Fruit fly (Drosophila melanogaster) whole organism, wandering third instar larva: ENCODE measurements around the gene Gba1a.

Source experiments
- Abd-B ChIP-seq: fragments of >200 bp; optimal IDR thresholded peaks from 2 replicates; lab custom pipeline; 2017; ENCODE audit warnings: missing biosample characterization, missing genetic modification characterization
- CG32264 ChIP-seq: fragments of 200-800 bp; sonication (Bioruptor generic); optimal IDR thresholded peaks from 2 replicates; lab custom pipeline; 2016; ENCODE audit warnings: missing biosample characterization, missing genetic modification characterization
- CG9705 ChIP-seq: fragments of 200-800 bp; sonication (Bioruptor generic); optimal IDR thresholded peaks from 2 replicates; lab custom pipeline; 2018; ENCODE audit warnings: missing biosample characterization, mild to moderate bottlenecking, missing genetic modification characterization
- CrebA ChIP-seq: fragments of 200-800 bp; sonication (Bioruptor generic); optimal IDR thresholded peaks from 2 replicates; lab custom pipeline; 2016; ENCODE audit warnings: missing biosample characterization, mild to moderate bottlenecking, missing genetic modification characterization, borderline replicate concordance
- Dfd ChIP-seq: fragments of >200 bp; optimal IDR thresholded peaks from 2 replicates; lab custom pipeline; 2017; ENCODE audit warnings: missing biosample characterization, missing genetic modification characterization
- Dif ChIP-seq: fragments of 200-275, 200-300 bp; sonication (Bioruptor generic); optimal IDR thresholded peaks from 2 replicates; lab custom pipeline; 2018; ENCODE audit warnings: missing biosample characterization, missing genetic modification characterization; ENCODE audit not compliant: partially characterized antibody
- HLH106 ChIP-seq: fragments of 200-800 bp; optimal IDR thresholded peaks from 3 replicates; lab custom pipeline; 2019; ENCODE audit warnings: missing biosample characterization, mild to moderate bottlenecking, missing genetic modification characterization, moderate library complexity
- Hnf4 ChIP-seq: fragments of 200-800 bp; sonication (Bioruptor generic); optimal IDR thresholded peaks from 2 replicates; lab custom pipeline; 2016; ENCODE audit warnings: missing biosample characterization, mild to moderate bottlenecking, missing genetic modification characterization
- Hr78 ChIP-seq: fragments of >200 bp; optimal IDR thresholded peaks from 2 replicates; lab custom pipeline; 2017; ENCODE audit warnings: missing biosample characterization, missing genetic modification characterization
- Hr83 ChIP-seq: fragments of 200-300 bp; sonication (Bioruptor generic); optimal IDR thresholded peaks from 2 replicates; lab custom pipeline; 2016; ENCODE audit warnings: missing biosample characterization, mild to moderate bottlenecking, missing genetic modification characterization, moderate library complexity; ENCODE audit not compliant: poor library complexity, severe bottlenecking
- Jra ChIP-seq: sonication (Bioruptor generic); optimal IDR thresholded peaks from 2 replicates; lab custom pipeline; 2016; ENCODE audit warnings: missing biosample characterization, missing genetic modification characterization
- Mio ChIP-seq: sonication (Bioruptor generic); optimal IDR thresholded peaks from 2 replicates; lab custom pipeline; 2016; ENCODE audit warnings: missing biosample characterization, missing genetic modification characterization
- Myc ChIP-seq: fragments of >200 bp; optimal IDR thresholded peaks from 2 replicates; lab custom pipeline; 2017
- N ChIP-seq: fragments of >200 bp; optimal IDR thresholded peaks from 2 replicates; lab custom pipeline; 2018; ENCODE audit warnings: missing biosample characterization, missing external identifiers, missing genetic modification characterization
- Rel ChIP-seq, 2 experiments: fragments of 200-800 bp; sonication (Bioruptor generic) in 1 of 2; optimal IDR thresholded peaks; 2 replicates in 1 of 2; 3 replicates in 1 of 2; lab custom pipeline; 2016 to 2019; ENCODE audit warnings: mild to moderate bottlenecking in 2 of 2, missing biosample characterization in 2 of 2, missing genetic modification characterization in 2 of 2, moderate library complexity in 1 of 2
- Sp1 ChIP-seq: fragments of 200-800 bp; sonication (Bioruptor generic); optimal IDR thresholded peaks from 3 replicates; lab custom pipeline; 2019; ENCODE audit warnings: missing biosample characterization, mild to moderate bottlenecking, missing genetic modification characterization, moderate library complexity
- Vsx2 ChIP-seq: fragments of 200-300, 225-300 bp; sonication (Bioruptor generic); optimal IDR thresholded peaks from 2 replicates; lab custom pipeline; 2018; ENCODE audit warnings: missing biosample characterization, missing genetic modification characterization; ENCODE audit not compliant: partially characterized antibody
- brk ChIP-seq: fragments of 200-800 bp; sonication (Bioruptor generic); optimal IDR thresholded peaks from 2 replicates; lab custom pipeline; 2016; ENCODE audit warnings: missing biosample characterization, mild to moderate bottlenecking, missing genetic modification characterization
- dl ChIP-seq, 2 experiments: fragments of 175-275, 200-275 bp in 1 of 2; fragments of 200-275 bp in 1 of 2; sonication (Bioruptor generic); optimal IDR thresholded peaks; lab custom pipeline; 2018; ENCODE audit warnings: mild to moderate bottlenecking in 2 of 2, missing biosample characterization in 2 of 2, missing genetic modification characterization in 2 of 2, moderate library complexity in 2 of 2; ENCODE audit not compliant: partially characterized antibody in 2 of 2, insufficient read depth in 1 of 2
- dmrt93B ChIP-seq: fragments of 200-800 bp; sonication (Bioruptor generic); optimal IDR thresholded peaks from 2 replicates; lab custom pipeline; 2018; ENCODE audit warnings: missing biosample characterization, mild to moderate bottlenecking, missing genetic modification characterization
- dsf ChIP-seq: sonication (Bioruptor generic); optimal IDR thresholded peaks from 2 replicates; lab custom pipeline; 2016; ENCODE audit warnings: missing biosample characterization, missing genetic modification characterization, borderline replicate concordance
- foxo ChIP-seq, 2 experiments: fragments of 200-800 bp; sonication (Bioruptor generic); optimal IDR thresholded peaks; 2 replicates in 1 of 2; 3 replicates in 1 of 2; lab custom pipeline; 2016 to 2017; ENCODE audit warnings: missing biosample characterization in 2 of 2, missing genetic modification characterization in 2 of 2
- fru ChIP-seq: fragments of 200-800 bp; sonication (Bioruptor generic); optimal IDR thresholded peaks from 3 replicates; lab custom pipeline; 2016; ENCODE audit warnings: missing biosample characterization, mild to moderate bottlenecking, missing genetic modification characterization
- h ChIP-seq: fragments of 200-800 bp; sonication (Bioruptor generic); optimal IDR thresholded peaks from 3 replicates; lab custom pipeline; 2016; ENCODE audit warnings: missing biosample characterization, mild to moderate bottlenecking, missing genetic modification characterization
- jim ChIP-seq: fragments of 175-275, 200-325 bp; sonication (Bioruptor generic); optimal IDR thresholded peaks from 2 replicates; lab custom pipeline; 2016; ENCODE audit warnings: missing biosample characterization, mild to moderate bottlenecking, missing genetic modification characterization
- lola ChIP-seq: fragments of >200 bp; optimal IDR thresholded peaks from 2 replicates; lab custom pipeline; 2017; ENCODE audit warnings: missing biosample characterization, missing genetic modification characterization
- pan ChIP-seq: fragments of >200 bp; optimal IDR thresholded peaks from 2 replicates; lab custom pipeline; 2017
- psq ChIP-seq: fragments of 200-800 bp; sonication (Bioruptor generic); optimal IDR thresholded peaks from 3 replicates; lab custom pipeline; 2017; ENCODE audit warnings: missing biosample characterization, mild to moderate bottlenecking, missing genetic modification characterization, moderate library complexity
- sage ChIP-seq: fragments of 200-800 bp; sonication (Bioruptor generic); optimal IDR thresholded peaks from 2 replicates; lab custom pipeline; 2016; ENCODE audit warnings: missing biosample characterization, mild to moderate bottlenecking, missing genetic modification characterization
- sv ChIP-seq: fragments of 200-800 bp; sonication (Bioruptor generic); optimal IDR thresholded peaks from 3 replicates; lab custom pipeline; 2016; ENCODE audit warnings: missing biosample characterization, missing genetic modification characterization
- tai ChIP-seq: sonication (Bioruptor generic); optimal IDR thresholded peaks from 2 replicates; lab custom pipeline; 2016; ENCODE audit warnings: missing biosample characterization, missing genetic modification characterization
- woc ChIP-seq: sonication (Bioruptor generic); optimal IDR thresholded peaks from 2 replicates; lab custom pipeline; 2016; ENCODE audit warnings: missing biosample characterization, mild to moderate bottlenecking, missing genetic modification characterization

Gba1a gene

DNA sequence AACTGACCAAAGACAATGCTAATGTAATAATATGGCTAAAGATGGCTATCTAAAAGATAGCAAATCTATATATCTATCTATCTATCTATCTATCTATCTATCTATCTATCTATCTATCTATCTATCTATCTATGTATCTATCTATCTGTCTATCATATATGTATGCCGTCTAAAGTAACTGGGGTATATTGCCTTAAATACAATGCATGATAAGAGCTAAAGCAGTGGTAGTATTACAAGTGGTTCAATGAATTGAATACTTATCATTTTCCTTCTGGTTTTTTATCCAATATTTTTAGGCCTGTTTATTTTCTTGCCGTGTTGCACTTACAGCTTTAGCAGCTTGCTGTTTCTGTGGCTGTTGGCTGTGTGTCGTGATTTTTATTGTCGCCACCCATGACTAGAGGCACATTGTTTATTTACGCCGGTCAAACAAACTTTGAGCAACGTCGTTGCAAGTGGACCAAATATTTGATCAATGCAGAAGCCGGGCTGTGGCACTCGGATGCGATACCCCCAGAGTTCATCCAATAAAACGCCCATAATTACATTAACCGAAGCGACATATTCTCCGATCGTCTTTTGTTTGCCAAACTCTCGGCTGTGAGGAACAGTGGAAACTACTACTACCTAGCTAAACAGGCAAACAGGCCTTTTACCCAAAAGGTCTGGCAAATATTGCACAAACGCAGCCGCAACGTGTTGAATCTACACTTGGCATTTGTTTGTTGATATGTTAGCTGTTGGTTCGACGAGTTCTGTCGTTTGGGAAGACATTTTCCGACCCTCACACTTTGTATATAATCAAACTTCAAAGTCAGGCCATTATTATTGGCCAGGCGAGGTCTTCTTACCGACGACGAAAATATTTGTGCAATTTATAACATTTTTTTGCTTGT is 37.5 kb downstream of the Gba1a start:
- no peak for TF ChIP-seq sv (GFP tag; lab: Kevin White, UChicago)
- TF ChIP-seq jim, result no peak
- TF ChIP-seq HLH106 (tag; lab: Kevin White, UChicago), result no peak
- TF ChIP-seq h (GFP tag; lab: Kevin White, UChicago), result no peak
- no peak for TF ChIP-seq CG32264 (GFP tag; lab: Kevin White, UChicago)
- no peak for TF ChIP-seq Dif
- TF ChIP-seq Hr78 (GFP tag; lab: Kevin White, UChicago), result no peak
- TF ChIP-seq Hnf4 (GFP tag; lab: Kevin White, UChicago), result no peak
- TF ChIP-seq dmrt93B (GFP tag; lab: Kevin White, UChicago), result no peak
- no peak for TF ChIP-seq lola
- TF ChIP-seq pan (lab: Kevin White, UChicago), result no peak
- no peak for TF ChIP-seq woc (GFP tag; lab: Kevin White, UChicago)
- TF ChIP-seq Hr83 (GFP tag; lab: Kevin White, UChicago), result no peak
- no peak for TF ChIP-seq Dfd
- TF ChIP-seq Myc (lab: Kevin White, UChicago), result no peak
- no peak for TF ChIP-seq Vsx2 (GFP tag; lab: Kevin White, UChicago)
- TF ChIP-seq N (GFP tag; lab: Kevin White, UChicago), result no peak
- TF ChIP-seq psq (GFP tag; lab: Kevin White, UChicago), result no peak

DNA sequence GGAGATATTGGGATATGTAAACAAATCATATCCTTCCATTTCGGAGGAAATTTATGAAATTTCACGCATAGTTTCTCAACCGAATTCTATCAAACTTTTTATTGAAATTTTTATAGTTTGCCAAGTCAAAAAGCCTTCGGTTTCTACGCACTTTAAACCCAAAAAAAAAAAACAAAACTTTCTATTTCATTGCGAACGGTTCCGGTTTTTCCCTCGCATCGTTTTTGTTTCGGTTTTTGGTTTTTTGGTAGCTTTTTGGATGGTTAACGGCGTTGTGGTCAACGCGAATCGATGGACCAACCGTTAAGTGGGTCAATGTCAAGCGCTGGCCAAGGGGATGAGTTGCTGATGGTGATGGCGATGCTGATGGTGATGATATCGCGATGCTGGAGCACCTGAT is 40.5 kb downstream of the Gba1a start:
- TF ChIP-seq Mio, result no peak
- TF ChIP-seq dmrt93B (GFP tag; lab: Kevin White, UChicago), result no peak
- TF ChIP-seq sage (GFP tag; lab: Kevin White, UChicago), result no peak
- no peak for TF ChIP-seq fru
- TF ChIP-seq foxo (GFP tag; optimal IDR thresholded peaks at IDR 0.05; lab: Kevin White, UChicago), result no peak
- no peak for TF ChIP-seq Vsx2 (GFP tag; lab: Kevin White, UChicago)
- no peak for TF ChIP-seq psq (GFP tag; lab: Kevin White, UChicago)
- no peak for TF ChIP-seq Hr83 (GFP tag; lab: Kevin White, UChicago)
- TF ChIP-seq dl (GFP tag; optimal IDR thresholded peaks at IDR 0.05; lab: Kevin White, UChicago; ENCODE audit: insufficient read depth in 1 of 2, partially characterized antibody in 2 of 2), result no peak
- no peak for TF ChIP-seq brk (GFP tag; lab: Kevin White, UChicago)
- no peak for TF ChIP-seq Abd-B (GFP tag; lab: Kevin White, UChicago)
- no peak for TF ChIP-seq CG9705 (GFP tag; lab: Kevin White, UChicago)
- TF ChIP-seq dsf (GFP tag; lab: Kevin White, UChicago), result no peak
- no peak for TF ChIP-seq CG32264 (GFP tag; lab: Kevin White, UChicago)
- TF ChIP-seq pan (lab: Kevin White, UChicago), result no peak
- TF ChIP-seq tai, result no peak
- TF ChIP-seq Sp1 (GFP tag; lab: Kevin White, UChicago), result no peak
- TF ChIP-seq, all 38 proteins: peak for 0

DNA sequence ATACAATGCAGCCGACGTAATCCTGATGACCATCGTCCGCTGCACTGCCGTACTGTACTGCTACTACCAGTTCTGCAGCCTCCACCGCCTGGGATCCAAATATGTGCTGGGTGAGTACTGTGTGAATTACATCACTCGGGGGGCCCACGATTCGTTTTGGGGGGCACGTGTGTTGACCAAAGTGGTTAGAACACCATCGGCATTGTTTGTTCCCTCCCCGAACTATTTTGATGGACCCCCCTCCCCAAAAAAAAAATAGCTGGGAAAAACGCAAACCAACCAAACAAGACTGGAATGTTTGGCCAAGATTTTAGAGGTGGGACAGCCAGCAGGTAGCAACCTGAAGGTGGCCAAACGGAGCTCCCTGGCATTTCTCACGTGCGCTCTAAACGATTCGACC is 47.0 kb downstream of the Gba1a start:
- TF ChIP-seq tai (no peak), Vsx2 (GFP tag; lab: Kevin White, UChicago) (no peak), Jra (GFP tag; lab: Kevin White, UChicago) (no peak), sage (GFP tag; lab: Kevin White, UChicago) (no peak), Hr83 (GFP tag; lab: Kevin White, UChicago) (no peak), Hnf4 (GFP tag; lab: Kevin White, UChicago) (no peak), Abd-B (GFP tag; lab: Kevin White, UChicago) (no peak), dl (GFP tag; optimal IDR thresholded peaks at IDR 0.05; lab: Kevin White, UChicago; ENCODE audit: insufficient read depth in 1 of 2, partially characterized antibody in 2 of 2) (no peak), jim (no peak), pan (lab: Kevin White, UChicago) (no peak), Rel (GFP tag; optimal IDR thresholded peaks at IDR 0.05; lab: Kevin White, UChicago) (no peak), Rel (tag; optimal IDR thresholded peaks at IDR 0.05; lab: Kevin White, UChicago) (no peak), CrebA (GFP tag; lab: Kevin White, UChicago) (no peak), dmrt93B (GFP tag; lab: Kevin White, UChicago) (no peak), HLH106 (tag; lab: Kevin White, UChicago) (no peak), Dif (no peak)
